Fruit fly (Drosophila melanogaster) whole organism, embryonic: Measurements from ENCODE around the gene odd.
A peak's percentile ranks its signal among the peaks of the same experiment; 100 is the strongest.

Experiments
- Aef1 ChIP-seq: fragments of 200-800 bp; sonication (Bioruptor generic); IDR thresholded peaks from 3 replicates; pipeline ENCODE4 v1.3.6; 2022; ENCODE audit warnings: missing biosample characterization, missing genetic modification characterization
- Bteb2 ChIP-seq: fragments of 200-800 bp; sonication (Bioruptor generic); optimal IDR thresholded peaks from 2 replicates; lab custom pipeline; 2016; ENCODE audit warnings: missing biosample characterization, missing genetic modification characterization
- CG10565 ChIP-seq: fragments of 200-800 bp; sonication (Bioruptor generic); optimal IDR thresholded peaks from 3 replicates; lab custom pipeline; 2016; ENCODE audit warnings: missing biosample characterization, mild to moderate bottlenecking, missing genetic modification characterization
- CG1603 ChIP-seq: fragments of 200-800 bp; sonication (Bioruptor generic); optimal IDR thresholded peaks from 2 replicates; lab custom pipeline; 2019; ENCODE audit warnings: missing biosample characterization, mild to moderate bottlenecking, missing genetic modification characterization, moderate library complexity
- CG16815 ChIP-seq: fragments of 200-800 bp; sonication (Bioruptor generic); optimal IDR thresholded peaks from 3 replicates; lab custom pipeline; 2017; ENCODE audit warnings: missing biosample characterization, mild to moderate bottlenecking, missing genetic modification characterization
- CG17359 ChIP-seq: fragments of 200-800 bp; sonication (Bioruptor generic); optimal IDR thresholded peaks from 3 replicates; lab custom pipeline; 2018; ENCODE audit warnings: missing biosample characterization, mild to moderate bottlenecking, missing genetic modification characterization, moderate library complexity
- CG17568 ChIP-seq: fragments of 200-800 bp; sonication (Bioruptor generic); optimal IDR thresholded peaks from 2 replicates; lab custom pipeline; 2018; ENCODE audit warnings: missing biosample characterization, mild to moderate bottlenecking, missing genetic modification characterization, moderate library complexity
- CG30431 ChIP-seq: fragments of 200-800 bp; sonication (Bioruptor generic); optimal IDR thresholded peaks from 2 replicates; lab custom pipeline; 2017; ENCODE audit warnings: missing biosample characterization, missing genetic modification characterization
- CG3065 ChIP-seq: fragments of 200-800 bp; sonication (Bioruptor generic); optimal IDR thresholded peaks from 2 replicates; lab custom pipeline; 2016; ENCODE audit warnings: missing biosample characterization, missing genetic modification characterization
- CG3407 ChIP-seq: fragments of 200-800 bp; sonication (Bioruptor generic); optimal IDR thresholded peaks from 2 replicates; lab custom pipeline; 2018; ENCODE audit warnings: missing biosample characterization, mild to moderate bottlenecking, missing genetic modification characterization
- CG34422 ChIP-seq: fragments of 200-800 bp; sonication (Bioruptor generic); IDR thresholded peaks from 3 replicates; pipeline ENCODE4 v1.3.6; 2022; ENCODE audit warnings: missing biosample characterization, missing genetic modification characterization
- CG3847 ChIP-seq: fragments of 200-800 bp; sonication (Bioruptor generic); IDR thresholded peaks from 2 replicates; pipeline ENCODE4 v1.3.6; 2022; ENCODE audit warnings: missing biosample characterization, missing genetic modification characterization
- CG7839 ChIP-seq: fragments of 200-800 bp; sonication (Bioruptor generic); optimal IDR thresholded peaks from 3 replicates; lab custom pipeline; 2018; ENCODE audit warnings: missing biosample characterization, mild to moderate bottlenecking, missing genetic modification characterization, moderate library complexity
- CG8281 ChIP-seq: fragments of 200-800 bp; sonication (Bioruptor generic); optimal IDR thresholded peaks from 2 replicates; lab custom pipeline; 2018; ENCODE audit warnings: missing biosample characterization, mild to moderate bottlenecking, missing genetic modification characterization, moderate library complexity
- CG8290 ChIP-seq, 3 experiments: fragments of 200-800 bp; sonication (Bioruptor generic); optimal IDR thresholded peaks; 2 replicates each; lab custom pipeline; 2016 to 2019; ENCODE audit warnings: missing biosample characterization in 3 of 3, missing genetic modification characterization in 3 of 3, mild to moderate bottlenecking in 2 of 3, moderate library complexity in 1 of 3
- CG8944 ChIP-seq: fragments of 200-800 bp; sonication (Bioruptor generic); optimal IDR thresholded peaks from 3 replicates; lab custom pipeline; 2016; ENCODE audit warnings: missing biosample characterization, missing genetic modification characterization
- Doc3 ChIP-seq: fragments of 200-800 bp; sonication (Bioruptor generic); IDR thresholded peaks from 3 replicates; pipeline ENCODE4 v1.3.6; 2022; ENCODE audit warnings: missing biosample characterization, missing genetic modification characterization; ENCODE audit not compliant: partially characterized antibody
- ERR ChIP-seq: fragments of 200-800 bp; sonication (Bioruptor generic); optimal IDR thresholded peaks from 2 replicates; lab custom pipeline; 2016; ENCODE audit warnings: missing biosample characterization, missing genetic modification characterization
- HmgZ ChIP-seq: fragments of 200-800 bp; sonication (Bioruptor generic); optimal IDR thresholded peaks from 2 replicates; lab custom pipeline; 2018; ENCODE audit warnings: missing biosample characterization, mild to moderate bottlenecking, missing genetic modification characterization
- Jarid2 ChIP-seq: fragments of 200-800 bp; sonication (Bioruptor generic); optimal IDR thresholded peaks from 3 replicates; lab custom pipeline; 2017; ENCODE audit warnings: mild to moderate bottlenecking, missing biosample characterization, missing genetic modification reagents, missing genetic modification characterization
- Med ChIP-seq: fragments of 200-800 bp; sonication (Bioruptor generic); peaks from one replicate; lab custom pipeline; 2016; ENCODE audit warnings: missing biosample characterization, missing genetic modification characterization, mild to moderate bottlenecking, inconsistent platforms, moderate library complexity
- Nf-YB ChIP-seq: fragments of 200-800 bp; sonication (Bioruptor generic); optimal IDR thresholded peaks from 3 replicates; lab custom pipeline; 2019; ENCODE audit warnings: missing biosample characterization, mild to moderate bottlenecking, missing genetic modification characterization, moderate library complexity
- Nf-YC ChIP-seq: fragments of 200-800 bp; optimal IDR thresholded peaks from 3 replicates; lab custom pipeline; 2019; ENCODE audit warnings: missing biosample characterization, mild to moderate bottlenecking, missing genetic modification characterization, moderate library complexity
- Pdp1 ChIP-seq, 2 experiments: fragments of 200-800 bp; sonication (Bioruptor generic); optimal IDR thresholded peaks; 3 replicates each; lab custom pipeline; 2016; ENCODE audit warnings: missing biosample characterization in 2 of 2, missing genetic modification characterization in 2 of 2, mild to moderate bottlenecking in 1 of 2, moderate library complexity in 1 of 2
- Sox100B ChIP-seq: fragments of 200-800 bp; sonication (Bioruptor generic); optimal IDR thresholded peaks from 3 replicates; lab custom pipeline; 2018; ENCODE audit warnings: missing biosample characterization, mild to moderate bottlenecking, missing genetic modification characterization
- Trl ChIP-seq, 3 experiments: fragments of >200 bp in 2 of 3; fragments of 200-800 bp in 1 of 3; sonication (Bioruptor generic) in 1 of 3; optimal IDR thresholded peaks; 2 replicates in 1 of 3; 3 replicates in 2 of 3; lab custom pipeline; 2016 to 2017; ENCODE audit warnings: missing biosample characterization in 1 of 3, missing genetic modification characterization in 1 of 3
- Xrp1 ChIP-seq: fragments of 200-800 bp; sonication (Bioruptor generic); IDR thresholded peaks from 2 replicates; pipeline ENCODE4 v1.3.6; 2022; ENCODE audit warnings: missing biosample characterization, missing genetic modification characterization
- dati ChIP-seq: fragments of 200-800 bp; sonication (Bioruptor generic); IDR thresholded peaks from 2 replicates; pipeline ENCODE4 v1.3.6; 2022; ENCODE audit warnings: missing biosample characterization, missing genetic modification characterization
- exex ChIP-seq: fragments of 200-800 bp; sonication (Bioruptor generic); optimal IDR thresholded peaks from 4 replicates; lab custom pipeline; 2018; ENCODE audit warnings: missing biosample characterization, mild to moderate bottlenecking, missing genetic modification characterization, moderate library complexity
- gsb ChIP-seq: fragments of 200-800 bp; sonication (Bioruptor generic); IDR thresholded peaks from 2 replicates; pipeline ENCODE4 v1.3.6; 2022; ENCODE audit warnings: missing biosample characterization, missing genetic modification characterization
- gsb-n ChIP-seq: fragments of 200-800 bp; sonication (Bioruptor generic); optimal IDR thresholded peaks from 3 replicates; lab custom pipeline; 2018; ENCODE audit warnings: missing biosample characterization, mild to moderate bottlenecking, missing genetic modification characterization
- ken ChIP-seq: fragments of 200-800 bp; sonication (Bioruptor generic); IDR thresholded peaks from 3 replicates; pipeline ENCODE4 v1.3.6; 2022; ENCODE audit warnings: missing biosample characterization, missing genetic modification characterization
- mirr ChIP-seq: fragments of 200-800 bp; sonication (Bioruptor generic); optimal IDR thresholded peaks from 3 replicates; lab custom pipeline; 2018; ENCODE audit warnings: missing biosample characterization, mild to moderate bottlenecking, missing genetic modification characterization
- otp ChIP-seq: fragments of 200-800 bp; sonication (Bioruptor generic); IDR thresholded peaks from 3 replicates; pipeline ENCODE4, ENCODE4 v1.3.6; 2022; ENCODE audit warnings: missing biosample characterization, missing genetic modification characterization
- pan ChIP-seq, 4 experiments: fragments of >200 bp in 3 of 4; fragments of 200-800 bp in 1 of 4; sonication (Bioruptor generic) in 1 of 4; optimal IDR thresholded peaks in 3 of 4; IDR thresholded peaks in 1 of 4; 2 replicates each; pipeline versions ENCODE4 v1.3.6 to Lab custom; 2017 to 2022; ENCODE audit warnings: missing biosample characterization in 2 of 4, missing genetic modification characterization in 2 of 4, mixed read lengths in 1 of 4
- prd ChIP-seq, 3 experiments: fragments of >200 bp in 2 of 3; fragments of 200-800 bp in 1 of 3; sonication (Bioruptor generic) in 1 of 3; optimal IDR thresholded peaks in 2 of 3; IDR thresholded peaks in 1 of 3; 2 replicates in 2 of 3; 3 replicates in 1 of 3; pipeline versions ENCODE4 v1.3.6 to Lab custom; 2017 to 2022; ENCODE audit warnings: missing biosample characterization in 1 of 3, missing genetic modification characterization in 1 of 3
- pros ChIP-seq: fragments of 200-800 bp; sonication (Bioruptor generic); optimal IDR thresholded peaks from 3 replicates; lab custom pipeline; 2019; ENCODE audit warnings: missing biosample characterization, mild to moderate bottlenecking, missing genetic modification characterization, moderate library complexity
- pum ChIP-seq: fragments of 200-800 bp; sonication (Bioruptor generic); optimal IDR thresholded peaks from 2 replicates; lab custom pipeline; 2016; ENCODE audit warnings: missing biosample characterization, missing genetic modification characterization
- ranshi ChIP-seq: fragments of 200-800 bp; sonication (Bioruptor generic); IDR thresholded peaks from 2 replicates; pipeline ENCODE4 v1.3.6; 2022; ENCODE audit warnings: missing biosample characterization, missing genetic modification characterization
- salm ChIP-seq: fragments of 200-800 bp; sonication (Bioruptor generic); optimal IDR thresholded peaks from 2 replicates; lab custom pipeline; 2018; ENCODE audit warnings: missing biosample characterization, mild to moderate bottlenecking, missing genetic modification characterization
- sc ChIP-seq, 3 experiments: fragments of >200 bp in 2 of 3; fragments of 200-800 bp in 1 of 3; sonication (Bioruptor generic) in 1 of 3; optimal IDR thresholded peaks; 2 replicates in 2 of 3; 3 replicates in 1 of 3; lab custom pipeline; 2017; ENCODE audit warnings: mild to moderate bottlenecking in 1 of 3, missing biosample characterization in 1 of 3, missing genetic modification characterization in 1 of 3, missing genetic modification reagents in 1 of 3
- sens ChIP-seq: fragments of 200-800 bp; sonication (Bioruptor generic); peaks from one replicate; lab custom pipeline; 2016; ENCODE audit warnings: missing biosample characterization, missing genetic modification characterization
- seq ChIP-seq: fragments of 200-800 bp; sonication (Bioruptor generic); IDR thresholded peaks from 2 replicates; pipeline ENCODE4 v1.3.6; 2022; ENCODE audit warnings: missing biosample characterization, missing genetic modification characterization
- sob ChIP-seq: fragments of 200-800 bp; sonication (Bioruptor generic); IDR thresholded peaks from 2 replicates; pipeline ENCODE4 v1.3.6; 2022; ENCODE audit warnings: missing biosample characterization, missing genetic modification characterization
- sqz ChIP-seq: fragments of 200-800 bp; sonication (Bioruptor generic); optimal IDR thresholded peaks from 3 replicates; lab custom pipeline; 2018; ENCODE audit warnings: missing biosample characterization, mild to moderate bottlenecking, missing genetic modification characterization
- unc-4 ChIP-seq: fragments of 200-800 bp; sonication (Bioruptor generic); IDR thresholded peaks from 2 replicates; pipeline ENCODE4 v1.3.6; 2022; ENCODE audit warnings: missing biosample characterization, missing genetic modification characterization; ENCODE audit not compliant: partially characterized antibody

Gene odd

DNA sequence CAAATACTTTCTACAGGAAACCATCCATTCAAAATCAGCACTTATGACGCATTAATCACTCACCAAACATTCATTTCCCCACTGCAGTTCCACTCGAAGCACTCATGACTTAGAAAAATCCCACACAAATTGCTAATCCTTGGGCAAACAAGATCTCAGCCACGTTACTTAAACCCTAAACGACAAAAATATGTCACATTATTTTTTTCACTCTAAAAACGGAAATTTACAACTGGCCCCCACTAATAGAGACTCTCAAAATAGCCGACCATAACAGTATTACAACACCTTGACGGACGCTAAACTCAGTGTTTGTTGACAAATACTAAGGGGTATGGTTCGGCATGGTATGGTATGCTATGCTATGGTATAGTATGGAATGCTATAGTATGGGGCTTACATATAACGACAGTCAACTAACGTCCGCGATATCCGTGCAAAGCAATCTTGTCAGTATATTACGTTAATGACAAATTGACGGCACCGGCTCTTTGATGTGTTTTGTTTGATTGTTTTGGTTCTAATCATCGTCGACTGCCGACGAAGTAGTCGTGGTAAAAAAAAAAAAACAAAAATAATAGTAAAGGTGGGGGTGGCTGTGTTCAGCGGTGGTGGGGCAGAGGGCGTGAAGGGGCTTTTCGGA lies 33.9 kb downstream of the odd start (continued):
- peak; percentile 82 for TF ChIP-seq CG8281 (tag; lab: Kevin White, UChicago)
- TF ChIP-seq CG17568 (GFP tag; lab: Kevin White, UChicago) = peak; percentile 29
- peak; percentile 66 for TF ChIP-seq Med
- TF ChIP-seq salm (tag; lab: Kevin White, UChicago) = peak; percentile 16
- no peak for TF ChIP-seq prd (optimal IDR thresholded peaks at IDR 0.05; lab: Kevin White, UChicago)
- TF ChIP-seq prd (GFP tag; IDR thresholded peaks at IDR 0.05; lab: Robert Waterston, UW) = no peak
- no peak for TF ChIP-seq Aef1 (GFP tag; lab: Robert Waterston, UW)
- TF ChIP-seq CG17359 = peak; percentile 36
- TF ChIP-seq otp = 0 out of 3 replicates have a peak, but pooled peaks have one; percentile 28
- no peak for TF ChIP-seq CG34422 (GFP tag; lab: Robert Waterston, UW)
- no peak for TF ChIP-seq ken (GFP tag; lab: Robert Waterston, UW)
- TF ChIP-seq mirr (GFP tag; lab: Kevin White, UChicago) = peak; percentile 33
- TF ChIP-seq CG30431 = no peak
- TF ChIP-seq sc (optimal IDR thresholded peaks at IDR 0.05; lab: Kevin White, UChicago) = no peak
- no peak for TF ChIP-seq sc (GFP tag; optimal IDR thresholded peaks at IDR 0.05; lab: Kevin White, UChicago)
- TF ChIP-seq Sox100B (GFP tag; lab: Kevin White, UChicago) = no peak
- TF ChIP-seq CG7839 (tag; lab: Kevin White, UChicago) = no peak
- TF ChIP-seq Pdp1 (GFP tag; optimal IDR thresholded peaks at IDR 0.05; lab: Kevin White, UChicago) = peak in 1 of 2 experiments; percentile 66
- no peak for TF ChIP-seq ranshi (GFP tag; lab: Robert Waterston, UW)
- peak; percentile 10 for TF ChIP-seq CG1603 (tag; lab: Kevin White, UChicago)
- no peak for TF ChIP-seq pan (optimal IDR thresholded peaks at IDR 0.05; lab: Kevin White, UChicago)
- peak in 1 of 2 experiments; percentile 61 for TF ChIP-seq pan (GFP tag; optimal IDR thresholded peaks at IDR 0.05 in 1 of 2, IDR thresholded peaks at IDR 0.05 in 1 of 2)
- TF ChIP-seq CG8290 (GFP tag; optimal IDR thresholded peaks at IDR 0.05; lab: Kevin White, UChicago) = no peak
- TF ChIP-seq CG8290 (tag; optimal IDR thresholded peaks at IDR 0.05; lab: Kevin White, UChicago) = peak in 1 of 2 experiments; percentile 20
- peak; percentile 46 for TF ChIP-seq exex (tag; lab: Kevin White, UChicago)
- TF ChIP-seq CG3407 (GFP tag; lab: Kevin White, UChicago) = no peak
- no peak for TF ChIP-seq gsb
- TF ChIP-seq sob (GFP tag; lab: Robert Waterston, UW) = no peak
- peak; percentile 69 for TF ChIP-seq sens (GFP tag; lab: Kevin White, UChicago)

DNA sequence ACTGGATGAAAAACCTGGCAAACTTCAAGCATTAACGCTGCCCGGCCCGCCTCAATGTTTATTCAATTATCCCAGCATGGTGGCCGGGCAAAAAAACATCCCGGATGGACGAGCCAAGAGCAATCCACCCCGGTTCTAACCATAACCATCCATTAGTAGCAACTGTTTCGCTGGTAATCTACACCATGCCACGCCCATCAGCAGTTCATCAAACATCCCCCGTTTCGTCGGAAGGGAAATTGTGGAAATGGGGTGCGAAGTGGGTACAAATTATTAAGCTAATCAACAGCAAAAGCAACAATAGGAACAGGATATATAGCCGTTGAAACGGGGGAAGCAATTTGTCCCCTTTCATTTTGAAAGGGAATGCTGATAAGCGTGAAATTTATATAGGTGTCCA lies 35.1 kb downstream of the odd start:
- peak; percentile 5 for TF ChIP-seq Med
- TF ChIP-seq CG10565 (GFP tag; lab: Kevin White, UChicago) = no peak
- TF ChIP-seq Trl (optimal IDR thresholded peaks at IDR 0.05; lab: Kevin White, UChicago) = no peak
- no peak for TF ChIP-seq Trl (GFP tag; optimal IDR thresholded peaks at IDR 0.05; lab: Kevin White, UChicago)
- TF ChIP-seq Xrp1 (GFP tag; lab: Robert Waterston, UW) = no peak
- no peak for TF ChIP-seq Doc3 (GFP tag; lab: Robert Waterston, UW)
- peak; percentile 24 for TF ChIP-seq CG3065 (GFP tag; lab: Kevin White, UChicago)
- 0 out of 2 replicates have a peak, but pooled peaks have one; percentile 5 for TF ChIP-seq CG3847 (GFP tag; lab: Robert Waterston, UW)
- TF ChIP-seq Nf-YC (tag; lab: Kevin White, UChicago) = peak; percentile 88
- no peak for TF ChIP-seq HmgZ
- peak; percentile 3 for TF ChIP-seq Jarid2 (GFP tag; lab: Kevin White, UChicago)
- TF ChIP-seq gsb-n (tag; lab: Kevin White, UChicago) = peak; percentile 71
- TF ChIP-seq seq (GFP tag; lab: Robert Waterston, UW) = peak; percentile 73
- no peak for TF ChIP-seq prd (optimal IDR thresholded peaks at IDR 0.05; lab: Kevin White, UChicago)
- no peak for TF ChIP-seq prd (GFP tag; IDR thresholded peaks at IDR 0.05; lab: Robert Waterston, UW)
- peak; percentile 10 for TF ChIP-seq pros (GFP tag; lab: Kevin White, UChicago)
- TF ChIP-seq dati (GFP tag; lab: Robert Waterston, UW) = no peak
- TF ChIP-seq CG16815 (GFP tag; lab: Kevin White, UChicago) = no peak
- TF ChIP-seq Nf-YB (GFP tag; lab: Kevin White, UChicago) = peak; percentile 88
- TF ChIP-seq Bteb2 (GFP tag; lab: Kevin White, UChicago) = no peak
- TF ChIP-seq CG17359 = no peak
- TF ChIP-seq pum (GFP tag; lab: Kevin White, UChicago) = no peak
- no peak for TF ChIP-seq ERR (GFP tag; lab: Kevin White, UChicago)
- no peak for TF ChIP-seq CG8944 (GFP tag; lab: Kevin White, UChicago)
- peak; percentile 21 for TF ChIP-seq sqz (GFP tag; lab: Kevin White, UChicago)
- no peak for TF ChIP-seq unc-4 (GFP tag; lab: Robert Waterston, UW)
